Worm (Caenorhabditis elegans) whole organism, mixed stage, embryonic: ENCODE measurements around the gene H42K12.3.

Source experiments
- M03D4.4 ChIP-seq: sonication (generic microtip); optimal IDR thresholded peaks from 2 replicates; lab custom pipeline; 2017; ENCODE audit warnings: mild to moderate bottlenecking, missing genetic modification characterization, missing compliant biosample characterization
- ceh-83 ChIP-seq: fragments of 200-800 bp; sonication (Bioruptor generic); optimal IDR thresholded peaks from 2 replicates; lab custom pipeline; 2018; ENCODE audit warnings: mild to moderate bottlenecking, missing genetic modification characterization, missing compliant biosample characterization
- elt-1 ChIP-seq: sonication (generic microtip); optimal IDR thresholded peaks from 2 replicates; lab custom pipeline; 2017; ENCODE audit warnings: missing genetic modification characterization, mild to moderate bottlenecking, missing compliant biosample characterization, antibody characterized with exemption, moderate library complexity, borderline replicate concordance; ENCODE audit not compliant: insufficient read depth
- lsy-2 ChIP-seq: fragments of 150-350 bp; optimal IDR thresholded peaks from 2 replicates; lab custom pipeline; 2014; ENCODE audit warnings: missing biosample characterization, missing genetic modification characterization
- mab-5 ChIP-seq: fragments of 150-350 bp; optimal IDR thresholded peaks from 2 replicates; lab custom pipeline; 2014; ENCODE audit warnings: missing biosample characterization, missing genetic modification characterization
- nhr-237 ChIP-seq: fragments of 150-350 bp; optimal IDR thresholded peaks from 2 replicates; lab custom pipeline; 2014; ENCODE audit warnings: missing biosample characterization, missing genetic modification characterization
- nhr-76 ChIP-seq: sonication (generic microtip); optimal IDR thresholded peaks from 2 replicates; lab custom pipeline; 2017; ENCODE audit warnings: missing biosample characterization, missing genetic modification characterization
- pha-4 ChIP-seq: fragments of 150-350 bp; optimal IDR thresholded peaks from 2 replicates; lab custom pipeline; 2018; ENCODE audit warnings: missing biosample characterization, missing genetic modification reagents, missing genetic modification characterization
- snpc-4 ChIP-seq: fragments of 150-350 bp; optimal IDR thresholded peaks from 2 replicates; lab custom pipeline; 2014; ENCODE audit warnings: missing biosample characterization, missing genetic modification characterization
- ztf-11 ChIP-seq: fragments of 150-350 bp; optimal IDR thresholded peaks from 2 replicates; lab custom pipeline; 2014; ENCODE audit warnings: missing biosample characterization, missing genetic modification characterization

DNA sequence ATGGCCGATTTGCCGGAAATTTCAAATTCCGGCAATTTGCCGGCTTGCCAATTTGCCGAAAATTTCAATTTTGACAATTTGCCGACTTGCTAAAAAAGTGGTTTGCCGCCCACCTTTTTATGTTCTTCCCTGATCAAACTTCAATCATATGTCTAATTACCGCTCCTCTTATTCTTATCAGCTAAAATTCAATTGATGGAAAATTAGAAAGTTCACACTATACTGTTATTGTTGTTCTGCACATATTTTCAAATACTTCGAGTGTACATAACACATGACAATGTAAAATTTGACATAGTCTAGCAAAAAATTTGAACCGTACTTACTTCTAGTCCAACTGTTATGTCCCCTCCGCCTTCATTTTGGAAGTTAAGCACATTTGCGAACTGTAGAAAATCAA, 26.6 kb downstream of the H42K12.3 start:
- no peak for TF ChIP-seq snpc-4 (tag; lab: Kevin White, UChicago)
- no peak for TF ChIP-seq nhr-237 (tag; lab: Kevin White, UChicago)
- no peak for TF ChIP-seq M03D4.4 (tag; lab: Kevin White, UChicago)
- TF ChIP-seq ceh-83 (GFP tag; lab: Kevin White, UChicago), result no peak
- no peak for TF ChIP-seq pha-4 (tag; lab: Kevin White, UChicago)
- TF ChIP-seq lsy-2, result no peak
- no peak for TF ChIP-seq ztf-11 (tag; lab: Kevin White, UChicago)
- TF ChIP-seq nhr-76, result no peak
- no peak for TF ChIP-seq mab-5 (tag; lab: Kevin White, UChicago)
- TF ChIP-seq elt-1 (tag; lab: Kevin White, UChicago), result no peak
